Fruit fly (Drosophila melanogaster) whole organism, embryonic: ENCODE measurements around the gene CG5902.

Experiments used
- Atf3 ChIP-seq: fragments of 200-800 bp; sonication (Bioruptor generic); optimal IDR thresholded peaks from 3 replicates; lab custom pipeline; 2016; ENCODE audit warnings: missing biosample characterization, missing genetic modification characterization
- CG11398 ChIP-seq: fragments of 200-800 bp; sonication (Bioruptor generic); optimal IDR thresholded peaks from 2 replicates; lab custom pipeline; 2016; ENCODE audit warnings: missing biosample characterization, missing genetic modification characterization
- CG12659 ChIP-seq: fragments of 200-800 bp; sonication (Bioruptor generic); optimal IDR thresholded peaks from 3 replicates; lab custom pipeline; 2017; ENCODE audit warnings: mild to moderate bottlenecking, missing biosample characterization, missing genetic modification reagents, missing genetic modification characterization
- CG13894 ChIP-seq: fragments of 200-800 bp; sonication (Bioruptor generic); optimal IDR thresholded peaks from 3 replicates; lab custom pipeline; 2018; ENCODE audit warnings: missing biosample characterization, mild to moderate bottlenecking, missing genetic modification characterization, moderate library complexity
- CG14050 ChIP-seq: fragments of 200-800 bp; sonication (Bioruptor generic); IDR thresholded peaks from 3 replicates; pipeline ENCODE4 v1.3.6; 2022; ENCODE audit warnings: missing biosample characterization, missing genetic modification characterization
- CG15011 ChIP-seq: fragments of 200-800 bp; sonication (Bioruptor generic); optimal IDR thresholded peaks from 3 replicates; lab custom pipeline; 2018; ENCODE audit warnings: missing biosample characterization, mild to moderate bottlenecking, missing genetic modification characterization
- CG15696 ChIP-seq: fragments of 200-800 bp; sonication (Bioruptor generic); optimal IDR thresholded peaks from 2 replicates; lab custom pipeline; 2019; ENCODE audit warnings: missing biosample characterization, mild to moderate bottlenecking, missing genetic modification characterization, moderate library complexity
- CG17361 ChIP-seq: fragments of 200-800 bp; sonication (Bioruptor generic); IDR thresholded peaks from 3 replicates; pipeline ENCODE4 v1.3.6; 2022; ENCODE audit warnings: missing biosample characterization, missing genetic modification characterization
- CG17912 ChIP-seq: fragments of 200-800 bp; sonication (Bioruptor generic); optimal IDR thresholded peaks from 2 replicates; lab custom pipeline; 2018; ENCODE audit warnings: missing biosample characterization, mild to moderate bottlenecking, missing genetic modification characterization
- CG18262 ChIP-seq: fragments of 200-800 bp; optimal IDR thresholded peaks from 3 replicates; lab custom pipeline; 2019; ENCODE audit warnings: missing biosample characterization, mild to moderate bottlenecking, missing genetic modification characterization, moderate library complexity
- CG18619 ChIP-seq: fragments of 200-800 bp; sonication (Bioruptor generic); optimal IDR thresholded peaks from 3 replicates; lab custom pipeline; 2017; ENCODE audit warnings: missing biosample characterization, mild to moderate bottlenecking, missing genetic modification characterization
- CG30403 ChIP-seq: fragments of 200-800 bp; sonication (Bioruptor generic); optimal IDR thresholded peaks from 3 replicates; lab custom pipeline; 2016; ENCODE audit warnings: missing biosample characterization, missing genetic modification characterization
- CG34224 ChIP-seq: fragments of 200-800 bp; sonication (Bioruptor generic); IDR thresholded peaks from 3 replicates; pipeline ENCODE4 v1.3.6; 2022; ENCODE audit warnings: missing biosample characterization, missing genetic modification characterization; ENCODE audit not compliant: partially characterized antibody
- CG4404 ChIP-seq: fragments of 200-800 bp; sonication (Bioruptor generic); IDR thresholded peaks from 2 replicates; pipeline ENCODE4 v1.3.6; 2022; ENCODE audit warnings: missing biosample characterization, missing genetic modification characterization
- CG4707 ChIP-seq: fragments of 200-800 bp; sonication (Bioruptor generic); optimal IDR thresholded peaks from 2 replicates; lab custom pipeline; 2018; ENCODE audit warnings: missing biosample characterization, mild to moderate bottlenecking, missing genetic modification characterization, moderate library complexity
- CG7357 ChIP-seq: fragments of 200-800 bp; sonication (Bioruptor generic); IDR thresholded peaks from 3 replicates; pipeline ENCODE4 v1.3.6; 2022; ENCODE audit warnings: missing biosample characterization, missing genetic modification characterization
- Dek ChIP-seq: fragments of 200-800 bp; sonication (Bioruptor generic); optimal IDR thresholded peaks from 3 replicates; lab custom pipeline; 2019; ENCODE audit warnings: missing biosample characterization, mild to moderate bottlenecking, missing genetic modification characterization, moderate library complexity
- Dll ChIP-seq: fragments of 200-800 bp; sonication (Bioruptor generic); IDR thresholded peaks from 4 replicates; pipeline ENCODE4 v1.3.6; 2022; ENCODE audit warnings: missing biosample characterization, missing genetic modification characterization; ENCODE audit not compliant: partially characterized antibody
- Fer1 ChIP-seq: fragments of 200-800 bp; sonication (Bioruptor generic); optimal IDR thresholded peaks from 2 replicates; lab custom pipeline; 2017; ENCODE audit warnings: missing biosample characterization, mild to moderate bottlenecking, missing genetic modification characterization
- MTF-1 ChIP-seq: fragments of 200-800 bp; sonication (Bioruptor generic); optimal IDR thresholded peaks from 2 replicates; lab custom pipeline; 2018; ENCODE audit warnings: missing biosample characterization, mild to moderate bottlenecking, missing genetic modification characterization, borderline replicate concordance
- Mad ChIP-seq: fragments of 200-800 bp; sonication (Bioruptor generic); optimal IDR thresholded peaks from 2 replicates; lab custom pipeline; 2016; ENCODE audit warnings: missing biosample characterization, missing genetic modification characterization
- NC2α ChIP-seq: fragments of 200-800 bp; sonication (Bioruptor generic); optimal IDR thresholded peaks from 2 replicates; lab custom pipeline; 2016; ENCODE audit warnings: missing biosample characterization, missing genetic modification characterization
- Oli ChIP-seq: fragments of 200-800 bp; sonication (Bioruptor generic); optimal IDR thresholded peaks from 2 replicates; lab custom pipeline; 2018; ENCODE audit warnings: missing biosample characterization, mild to moderate bottlenecking, missing genetic modification characterization, moderate library complexity
- Opbp ChIP-seq: fragments of 200-800 bp; sonication (Bioruptor generic); IDR thresholded peaks from 3 replicates; pipeline ENCODE4 v1.3.6; 2022; ENCODE audit warnings: missing biosample characterization, missing genetic modification characterization; ENCODE audit not compliant: partially characterized antibody
- Pdp1 ChIP-seq, 2 experiments: fragments of 200-800 bp; sonication (Bioruptor generic); optimal IDR thresholded peaks; 3 replicates each; lab custom pipeline; 2016; ENCODE audit warnings: missing biosample characterization in 2 of 2, missing genetic modification characterization in 2 of 2, mild to moderate bottlenecking in 1 of 2, moderate library complexity in 1 of 2
- Ptx1 ChIP-seq: fragments of 200-800 bp; sonication (Bioruptor generic); IDR thresholded peaks from 2 replicates; pipeline ENCODE4 v1.3.6; 2022; ENCODE audit warnings: missing biosample characterization, missing genetic modification characterization
- Trl ChIP-seq, 3 experiments: fragments of >200 bp in 2 of 3; fragments of 200-800 bp in 1 of 3; sonication (Bioruptor generic) in 1 of 3; optimal IDR thresholded peaks; 2 replicates in 1 of 3; 3 replicates in 2 of 3; lab custom pipeline; 2016 to 2017; ENCODE audit warnings: missing biosample characterization in 1 of 3, missing genetic modification characterization in 1 of 3
- abd-A ChIP-seq: fragments of 200-800 bp; sonication (Bioruptor generic); optimal IDR thresholded peaks from 3 replicates; lab custom pipeline; 2019; ENCODE audit warnings: missing biosample characterization, mild to moderate bottlenecking, missing genetic modification characterization, moderate library complexity
- emc ChIP-seq: fragments of 200-800 bp; sonication (Bioruptor generic); optimal IDR thresholded peaks from 2 replicates; lab custom pipeline; 2016; ENCODE audit warnings: missing biosample characterization, missing genetic modification characterization
- fru ChIP-seq: fragments of >200 bp; optimal IDR thresholded peaks from 2 replicates; lab custom pipeline; 2017
- kni ChIP-seq: fragments of 200-800 bp; sonication (Bioruptor generic); optimal IDR thresholded peaks from 3 replicates; lab custom pipeline; 2017; ENCODE audit warnings: mild to moderate bottlenecking, missing biosample characterization, missing genetic modification reagents, missing genetic modification characterization
- otp ChIP-seq: fragments of 200-800 bp; sonication (Bioruptor generic); IDR thresholded peaks from 3 replicates; pipeline ENCODE4, ENCODE4 v1.3.6; 2022; ENCODE audit warnings: missing biosample characterization, missing genetic modification characterization
- phol ChIP-seq: fragments of 200-800 bp; sonication (Bioruptor generic); optimal IDR thresholded peaks from 3 replicates; lab custom pipeline; 2018; ENCODE audit warnings: missing biosample characterization, mild to moderate bottlenecking, missing genetic modification characterization, moderate library complexity
- shn ChIP-seq: fragments of 200-800 bp; sonication (Bioruptor generic); optimal IDR thresholded peaks from 3 replicates; lab custom pipeline; 2016; ENCODE audit warnings: missing biosample characterization, missing genetic modification characterization
- sim ChIP-seq: fragments of 200-800 bp; sonication (Bioruptor generic); IDR thresholded peaks from 2 replicates; pipeline ENCODE4 v1.3.6; 2022; ENCODE audit warnings: missing biosample characterization, missing genetic modification characterization
- slbo ChIP-seq: fragments of 200-800 bp; sonication (Bioruptor generic); IDR thresholded peaks from 2 replicates; pipeline ENCODE4 v1.3.6; 2022; ENCODE audit warnings: missing biosample characterization, missing genetic modification characterization
- slou ChIP-seq: fragments of 200-800 bp; sonication (Bioruptor generic); optimal IDR thresholded peaks from 3 replicates; lab custom pipeline; 2016; ENCODE audit warnings: missing biosample characterization, missing genetic modification characterization
- ssp ChIP-seq: fragments of 200-800 bp; sonication (Bioruptor generic); IDR thresholded peaks from 2 replicates; pipeline ENCODE4 v1.3.6; 2022; ENCODE audit warnings: missing biosample characterization, missing genetic modification characterization
- sug ChIP-seq: fragments of 200-800 bp; optimal IDR thresholded peaks from 2 replicates; lab custom pipeline; 2019; ENCODE audit warnings: missing biosample characterization, mild to moderate bottlenecking, missing genetic modification characterization, moderate library complexity
- tap ChIP-seq: fragments of 200-800 bp; optimal IDR thresholded peaks from 3 replicates; lab custom pipeline; 2019; ENCODE audit warnings: missing biosample characterization, mild to moderate bottlenecking, missing genetic modification characterization, moderate library complexity
- trem ChIP-seq: fragments of 200-800 bp; optimal IDR thresholded peaks from 3 replicates; lab custom pipeline; 2019; ENCODE audit warnings: missing biosample characterization, mild to moderate bottlenecking, missing genetic modification characterization, moderate library complexity
- tx ChIP-seq: fragments of 200-800 bp; sonication (Bioruptor generic); optimal IDR thresholded peaks from 2 replicates; lab custom pipeline; 2016; ENCODE audit warnings: missing biosample characterization, missing genetic modification characterization
- zen ChIP-seq: fragments of 200-800 bp; sonication (Bioruptor generic); optimal IDR thresholded peaks from 3 replicates; lab custom pipeline; 2018; ENCODE audit warnings: missing biosample characterization, mild to moderate bottlenecking, missing genetic modification characterization, moderate library complexity

The CG5902 gene

dm6 chr3R:23969449-23969848, 17.0 kb upstream of the CG5902 start (continued):
- TF ChIP-seq Pdp1 (GFP tag; optimal IDR thresholded peaks at IDR 0.05; lab: Kevin White, UChicago) (no peak), CG15696 (tag; lab: Kevin White, UChicago) (no peak), Atf3 (GFP tag; lab: Kevin White, UChicago) (no peak), emc (GFP tag; lab: Kevin White, UChicago) (no peak), Fer1 (GFP tag; lab: Kevin White, UChicago) (peak; percentile 63), CG17361 (GFP tag; lab: Robert Waterston, UW) (peak; percentile 70; the same call in 2 of the 3 replicates), MTF-1 (no peak), CG11398 (GFP tag; lab: Kevin White, UChicago) (no peak), Oli (peak; percentile 54), zen (tag; lab: Kevin White, UChicago) (no peak), CG4404 (GFP tag; lab: Robert Waterston, UW) (no peak), ssp (peak; percentile 50), CG4707 (GFP tag; lab: Kevin White, UChicago) (no peak), sug (peak; percentile 51), sim (GFP tag; lab: Robert Waterston, UW) (no peak), CG18619 (peak; percentile 31), CG14050 (peak; percentile 20; the same call in 1 of the 3 replicates), Ptx1 (GFP tag; lab: Robert Waterston, UW) (peak; percentile 79), Opbp (GFP tag; lab: Robert Waterston, UW) (no peak), Dll (GFP tag; lab: Robert Waterston, UW) (no peak), tx (GFP tag; lab: Kevin White, UChicago) (no peak), shn (GFP tag; lab: Kevin White, UChicago) (no peak), fru (lab: Kevin White, UChicago) (no peak), CG34224 (GFP tag; lab: Robert Waterston, UW) (no peak), slou (GFP tag; lab: Kevin White, UChicago) (no peak), CG30403 (peak; percentile 48), Dek (tag; lab: Kevin White, UChicago) (peak; percentile 29), CG17912 (no peak), trem (tag; lab: Kevin White, UChicago) (no peak), Trl (optimal IDR thresholded peaks at IDR 0.05; lab: Kevin White, UChicago) (no peak), Trl (GFP tag; optimal IDR thresholded peaks at IDR 0.05; lab: Kevin White, UChicago) (no peak), kni (GFP tag; lab: Kevin White, UChicago) (no peak), NC2α (no peak), tap (tag; lab: Kevin White, UChicago) (peak; percentile 57), CG12659 (GFP tag; lab: Kevin White, UChicago) (peak; percentile 53), phol (tag; lab: Kevin White, UChicago) (peak; percentile 55), CG15011 (no peak), otp (GFP tag; lab: Robert Waterston, UW) (no peak), CG13894 (tag; lab: Kevin White, UChicago) (no peak), Mad (GFP tag; lab: Kevin White, UChicago) (no peak), CG7357 (peak; percentile 52; the same call in 2 of the 3 replicates), CG18262 (tag; lab: Kevin White, UChicago) (peak; percentile 49), slbo (peak; percentile 66), abd-A (peak; percentile 20)
- TF ChIP-seq, all 482 proteins: peak for 163
